Fruit fly (Drosophila melanogaster): ENCODE measurements around the gene serp.

Gene serp

DNA sequence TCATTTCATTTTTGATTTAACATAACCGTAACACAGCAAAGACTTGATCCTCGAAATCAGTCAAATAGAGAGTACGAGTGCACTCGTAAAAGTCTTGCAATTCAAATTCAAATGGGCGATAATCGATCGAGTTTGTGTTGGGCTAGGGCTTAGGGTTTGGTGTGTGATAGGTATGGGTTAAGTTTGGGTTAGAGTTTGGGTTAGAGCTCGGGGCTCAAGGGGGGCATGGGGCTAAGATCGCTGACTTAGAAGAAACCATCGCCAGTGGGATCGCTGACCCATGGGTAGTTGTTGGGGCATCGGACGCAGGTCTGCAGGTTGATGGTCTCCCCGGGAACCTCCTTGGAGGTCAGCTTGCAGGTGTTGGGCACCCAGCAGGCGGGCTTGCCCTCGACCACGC is 6.7 kb downstream of the serp start:
- no peak for TF ChIP-seq Crg-1 (GFP tag; optimal IDR thresholded peaks at IDR 0.05)
- TF ChIP-seq pad (GFP tag; optimal IDR thresholded peaks at IDR 0.05) = no peak
- TF ChIP-seq CG7045 (GFP tag; optimal IDR thresholded peaks at IDR 0.05) = no peak
- no peak for TF ChIP-seq CG12768 (GFP tag; optimal IDR thresholded peaks at IDR 0.05)
- TF ChIP-seq cnc (optimal IDR thresholded peaks at IDR 0.05) = no peak
- no peak for TF ChIP-seq bab1 (GFP tag; optimal IDR thresholded peaks at IDR 0.05)
- no peak for TF ChIP-seq Clk (GFP tag; optimal IDR thresholded peaks at IDR 0.05)
- TF ChIP-seq toe (GFP tag; optimal IDR thresholded peaks at IDR 0.05) = no peak
- no peak for TF ChIP-seq CG7101 (tag; optimal IDR thresholded peaks at IDR 0.05)
- TF ChIP-seq Mnt (GFP tag; optimal IDR thresholded peaks at IDR 0.05) = no peak
- TF ChIP-seq tj (GFP tag; optimal IDR thresholded peaks at IDR 0.05) = no peak
- TF ChIP-seq CG1620 (GFP tag; optimal IDR thresholded peaks at IDR 0.05) = no peak
- TF ChIP-seq cic (GFP tag; optimal IDR thresholded peaks at IDR 0.05) = no peak
- TF ChIP-seq ovo (GFP tag; optimal IDR thresholded peaks at IDR 0.05) = no peak
- no peak for TF ChIP-seq CG5204 (GFP tag; optimal IDR thresholded peaks at IDR 0.05)
- no peak for TF ChIP-seq CG11617 (GFP tag; optimal IDR thresholded peaks at IDR 0.05)
- TF ChIP-seq kay (GFP tag; ENCODE audit: borderline replicate concordance) = no peak
- TF ChIP-seq CG33017 (tag; optimal IDR thresholded peaks at IDR 0.05) = no peak
- no peak for TF ChIP-seq CG14711 (tag; optimal IDR thresholded peaks at IDR 0.05)

DNA sequence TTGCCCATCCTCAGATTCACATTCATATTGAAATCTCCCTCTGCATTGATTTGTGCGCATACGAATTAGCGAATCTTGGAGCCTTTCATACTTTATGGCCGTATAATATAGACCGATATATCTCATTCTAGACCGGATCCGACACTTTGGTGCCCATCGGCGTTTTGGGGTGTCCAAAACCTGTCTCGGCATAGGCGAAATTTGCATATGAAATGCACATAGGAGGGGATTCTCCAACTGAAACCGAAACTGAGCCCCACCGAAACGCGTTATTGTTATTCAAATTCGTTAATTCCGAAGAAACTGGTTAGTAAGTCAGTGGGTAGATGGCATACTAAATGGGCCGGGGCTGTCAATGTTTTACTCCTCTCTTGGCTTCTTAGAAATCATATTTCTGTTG is 7.4 kb downstream of the serp start:
- TF ChIP-seq tj (GFP tag; optimal IDR thresholded peaks at IDR 0.05) (no peak), CG7045 (GFP tag; optimal IDR thresholded peaks at IDR 0.05) (no peak), CG11617 (GFP tag; optimal IDR thresholded peaks at IDR 0.05) (no peak), CG1620 (GFP tag; optimal IDR thresholded peaks at IDR 0.05) (no peak), cic (GFP tag; optimal IDR thresholded peaks at IDR 0.05) (no peak), pad (GFP tag; optimal IDR thresholded peaks at IDR 0.05) (no peak), Crg-1 (GFP tag; optimal IDR thresholded peaks at IDR 0.05) (no peak), cnc (optimal IDR thresholded peaks at IDR 0.05) (no peak), ovo (GFP tag; optimal IDR thresholded peaks at IDR 0.05) (no peak), CG12768 (GFP tag; optimal IDR thresholded peaks at IDR 0.05) (no peak), CG7101 (tag; optimal IDR thresholded peaks at IDR 0.05) (no peak), CG14711 (tag; optimal IDR thresholded peaks at IDR 0.05) (no peak), Hr96 (GFP tag; optimal IDR thresholded peaks at IDR 0.05) (no peak), bab1 (GFP tag; optimal IDR thresholded peaks at IDR 0.05) (no peak), kay (GFP tag; ENCODE audit: borderline replicate concordance) (no peak), CG5204 (GFP tag; optimal IDR thresholded peaks at IDR 0.05) (no peak)

DNA sequence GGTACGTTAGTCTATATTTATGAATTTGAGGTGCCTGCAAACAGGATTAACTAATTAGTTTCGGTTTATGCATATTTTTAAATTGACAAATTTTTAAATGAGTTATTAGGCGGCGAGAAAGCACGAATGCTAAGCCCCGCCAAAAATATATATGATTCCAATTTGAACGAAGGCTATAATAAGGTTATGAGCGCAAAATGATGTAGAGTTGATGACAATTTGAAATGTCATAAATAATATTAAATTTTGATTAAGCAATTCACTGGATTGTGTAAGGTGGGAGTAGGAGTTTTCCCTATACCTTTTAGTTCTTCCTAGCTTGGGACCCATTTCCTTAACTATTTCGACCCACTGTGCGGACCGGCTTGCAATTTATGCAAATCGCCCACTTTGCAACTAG is 8.2 kb downstream of the serp start:
- no peak for TF ChIP-seq CG7045 (GFP tag; optimal IDR thresholded peaks at IDR 0.05)
- no peak for TF ChIP-seq toe (GFP tag; optimal IDR thresholded peaks at IDR 0.05)
- TF ChIP-seq kay (GFP tag; ENCODE audit: borderline replicate concordance) = no peak
- no peak for TF ChIP-seq CG11617 (GFP tag; optimal IDR thresholded peaks at IDR 0.05)
- TF ChIP-seq CG14711 (tag; optimal IDR thresholded peaks at IDR 0.05) = no peak
- TF ChIP-seq CG7101 (tag; optimal IDR thresholded peaks at IDR 0.05) = no peak
- no peak for TF ChIP-seq Hr96 (GFP tag; optimal IDR thresholded peaks at IDR 0.05)
- TF ChIP-seq pad (GFP tag; optimal IDR thresholded peaks at IDR 0.05) = no peak
- TF ChIP-seq Crg-1 (GFP tag; optimal IDR thresholded peaks at IDR 0.05) = no peak
- no peak for TF ChIP-seq cnc (optimal IDR thresholded peaks at IDR 0.05)
- TF ChIP-seq CG1620 (GFP tag; optimal IDR thresholded peaks at IDR 0.05) = no peak
- no peak for TF ChIP-seq Clk (GFP tag; optimal IDR thresholded peaks at IDR 0.05)
- no peak for TF ChIP-seq CG33017 (tag; optimal IDR thresholded peaks at IDR 0.05)
- TF ChIP-seq CG12768 (GFP tag; optimal IDR thresholded peaks at IDR 0.05) = no peak
- no peak for TF ChIP-seq CG5204 (GFP tag; optimal IDR thresholded peaks at IDR 0.05)

DNA sequence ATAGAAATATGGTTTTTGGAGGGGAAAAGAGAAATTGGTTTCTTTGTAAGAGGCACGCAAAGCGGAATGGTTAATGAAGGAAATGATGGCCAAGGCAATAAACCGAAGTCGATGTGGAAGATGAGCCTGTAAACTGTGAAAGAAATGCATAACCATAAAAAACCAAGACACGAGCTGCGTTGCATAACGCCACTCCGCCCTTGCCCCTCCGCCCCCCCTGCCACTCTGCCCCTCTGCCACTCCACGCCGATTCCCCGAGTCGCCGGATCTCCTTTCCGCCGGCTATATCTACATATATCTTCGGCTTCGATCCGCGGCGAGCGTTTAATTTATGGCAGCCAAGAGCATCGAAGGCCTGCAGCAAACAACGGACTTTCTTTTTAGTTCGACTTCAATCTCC is 9.2 kb downstream of the serp start:
- TF ChIP-seq CG1620 (GFP tag; optimal IDR thresholded peaks at IDR 0.05) = no peak
- no peak for TF ChIP-seq cic (GFP tag; optimal IDR thresholded peaks at IDR 0.05)
- no peak for TF ChIP-seq kay (GFP tag; ENCODE audit: borderline replicate concordance)
- TF ChIP-seq CG7101 (tag; optimal IDR thresholded peaks at IDR 0.05) = no peak
- TF ChIP-seq CG14711 (tag; optimal IDR thresholded peaks at IDR 0.05) = no peak
- TF ChIP-seq Crg-1 (GFP tag; optimal IDR thresholded peaks at IDR 0.05) = no peak
- TF ChIP-seq pad (GFP tag; optimal IDR thresholded peaks at IDR 0.05) = no peak
- TF ChIP-seq bab1 (GFP tag; optimal IDR thresholded peaks at IDR 0.05) = no peak
- no peak for TF ChIP-seq toe (GFP tag; optimal IDR thresholded peaks at IDR 0.05)
- TF ChIP-seq cnc (optimal IDR thresholded peaks at IDR 0.05) = no peak
- TF ChIP-seq CG5204 (GFP tag; optimal IDR thresholded peaks at IDR 0.05) = no peak
- TF ChIP-seq CG12768 (GFP tag; optimal IDR thresholded peaks at IDR 0.05) = no peak
- TF ChIP-seq Mnt (GFP tag; optimal IDR thresholded peaks at IDR 0.05) = no peak
- no peak for TF ChIP-seq CG7045 (GFP tag; optimal IDR thresholded peaks at IDR 0.05)
- no peak for TF ChIP-seq tj (GFP tag; optimal IDR thresholded peaks at IDR 0.05)
- TF ChIP-seq Hr96 (GFP tag; optimal IDR thresholded peaks at IDR 0.05) = no peak
- no peak for TF ChIP-seq ovo (GFP tag; optimal IDR thresholded peaks at IDR 0.05)
- no peak for TF ChIP-seq Clk (GFP tag; optimal IDR thresholded peaks at IDR 0.05)
- no peak for TF ChIP-seq CG33017 (tag; optimal IDR thresholded peaks at IDR 0.05)
- TF ChIP-seq CG11617 (GFP tag; optimal IDR thresholded peaks at IDR 0.05) = no peak

DNA sequence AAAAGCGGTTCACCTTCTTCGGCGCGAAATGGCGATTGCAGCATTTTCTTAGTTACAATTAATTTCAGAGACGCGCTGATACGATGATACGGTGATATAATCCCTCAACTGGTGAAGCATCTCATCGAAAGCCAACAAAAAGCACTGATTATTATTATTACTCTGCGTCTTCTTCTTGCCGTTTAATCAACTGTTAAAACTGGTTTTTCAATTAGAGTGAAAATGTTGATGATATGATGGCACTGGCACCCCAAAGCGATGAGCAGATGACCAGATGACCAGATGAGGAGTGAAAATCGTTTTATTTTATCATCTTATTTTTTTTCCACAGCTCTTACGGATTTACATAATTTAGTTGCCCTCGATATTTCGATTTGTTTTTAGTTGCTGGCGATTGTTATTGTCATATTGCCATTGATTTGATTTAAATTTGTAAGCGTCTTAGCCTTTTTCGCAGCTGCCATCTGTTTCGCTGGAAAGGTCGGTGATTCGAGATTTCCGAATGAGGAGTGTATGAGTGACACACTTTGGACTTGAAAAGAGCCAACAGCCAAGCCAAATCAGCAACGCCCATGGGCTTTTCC is 10.3 kb downstream of the serp start:
- TF ChIP-seq CG7045 (GFP tag; optimal IDR thresholded peaks at IDR 0.05) (no peak), bab1 (GFP tag; optimal IDR thresholded peaks at IDR 0.05) (no peak), cnc (optimal IDR thresholded peaks at IDR 0.05) (no peak), cic (GFP tag; optimal IDR thresholded peaks at IDR 0.05) (no peak), ovo (GFP tag; optimal IDR thresholded peaks at IDR 0.05) (no peak), Mnt (GFP tag; optimal IDR thresholded peaks at IDR 0.05) (no peak), CG11617 (GFP tag; optimal IDR thresholded peaks at IDR 0.05) (no peak), CG12768 (GFP tag; optimal IDR thresholded peaks at IDR 0.05) (no peak), CG7101 (tag; optimal IDR thresholded peaks at IDR 0.05) (no peak), Hr96 (GFP tag; optimal IDR thresholded peaks at IDR 0.05) (no peak)

Data from whole organism, adult.